Worm (Caenorhabditis elegans) whole organism, early embryonic: Measurements from ENCODE around the gene brap-2.

ENCODE experiments used
- B0310.2 ChIP-seq: sonication (generic microtip); optimal IDR thresholded peaks from 2 replicates; lab custom pipeline; 2016; ENCODE audit warnings: mild to moderate bottlenecking, missing genetic modification characterization, missing compliant biosample characterization
- F13C5.2 ChIP-seq: sonication (generic microtip); optimal IDR thresholded peaks from 2 replicates; lab custom pipeline; 2017; ENCODE audit warnings: mild to moderate bottlenecking, missing genetic modification characterization, inconsistent platforms, missing compliant biosample characterization
- aly-1 ChIP-seq: sonication (generic microtip); optimal IDR thresholded peaks from 2 replicates; lab custom pipeline; 2016; ENCODE audit warnings: missing genetic modification characterization, missing compliant biosample characterization
- ama-1 ChIP-seq: fragments of 150-350 bp; optimal IDR thresholded peaks from 2 replicates; lab custom pipeline; 2014
- ceh-13 ChIP-seq: fragments of 200-800 bp; sonication (Bioruptor generic); optimal IDR thresholded peaks from 2 replicates; lab custom pipeline; 2018; ENCODE audit warnings: mild to moderate bottlenecking, missing genetic modification characterization, missing compliant biosample characterization
- ceh-36 ChIP-seq: sonication (generic microtip); optimal IDR thresholded peaks from 2 replicates; lab custom pipeline; 2016; ENCODE audit warnings: missing genetic modification characterization, inconsistent platforms, missing compliant biosample characterization
- ets-7 ChIP-seq: sonication (generic microtip); optimal IDR thresholded peaks from 2 replicates; lab custom pipeline; 2016; ENCODE audit warnings: missing genotype, missing genetic modification characterization, missing compliant biosample characterization
- flt-1 ChIP-seq: fragments of 200-800 bp; sonication (Bioruptor generic); IDR thresholded peaks from 2 replicates; pipeline ENCODE4 v1.3.6; 2022; ENCODE audit warnings: missing genetic modification characterization, missing compliant biosample characterization
- hmbx-1 ChIP-seq: sonication (generic microtip); optimal IDR thresholded peaks from 2 replicates; lab custom pipeline; 2016; ENCODE audit warnings: mild to moderate bottlenecking, missing genetic modification characterization, missing compliant biosample characterization
- hmg-4 ChIP-seq: fragments of 200-800 bp; sonication (Bioruptor generic); optimal IDR thresholded peaks from 2 replicates; lab custom pipeline; 2018; ENCODE audit warnings: mild to moderate bottlenecking, missing genetic modification characterization, missing compliant biosample characterization
- hnd-1 ChIP-seq: sonication (generic microtip); optimal IDR thresholded peaks from 2 replicates; lab custom pipeline; 2016; ENCODE audit warnings: missing genetic modification characterization, missing compliant biosample characterization
- pes-1 ChIP-seq: fragments of 200-800 bp; sonication (Bioruptor generic); IDR thresholded peaks from 2 replicates; pipeline ENCODE4 v1.3.6; 2022; ENCODE audit warnings: missing genetic modification reagents, missing genetic modification characterization, missing compliant biosample characterization
- scrt-1 ChIP-seq: fragments of 200-800 bp; sonication (Bioruptor generic); IDR thresholded peaks from 2 replicates; pipeline ENCODE4 v1.3.6; 2022; ENCODE audit warnings: missing genetic modification characterization, missing compliant biosample characterization
- sea-1 ChIP-seq: fragments of 200-800 bp; sonication (Bioruptor generic); conservative IDR thresholded peaks from 2 replicates; pipeline ENCODE4 v1.3.6; 2022; ENCODE audit warnings: missing genetic modification characterization, missing compliant biosample characterization
- tbx-11 ChIP-seq: fragments of 200-800 bp; sonication (Bioruptor generic); IDR thresholded peaks from 2 replicates; pipeline ENCODE4 v1.3.6; 2022; ENCODE audit warnings: missing genetic modification characterization, missing compliant biosample characterization
- tbx-37 ChIP-seq: fragments of 200-800 bp; sonication (Bioruptor generic); conservative IDR thresholded peaks from 2 replicates; pipeline ENCODE4 v1.3.6; 2022; ENCODE audit warnings: missing genetic modification reagents, missing genetic modification characterization, missing compliant biosample characterization
- tra-4 ChIP-seq: sonication (generic microtip); optimal IDR thresholded peaks from 2 replicates; lab custom pipeline; 2017; ENCODE audit warnings: missing genetic modification characterization, missing compliant biosample characterization

Gene brap-2

ce11 chrII:5391447-5391846, 1.5 kb downstream of the brap-2 start:
- TF ChIP-seq tra-4 (tag; lab: Kevin White, UChicago) (no peak), hnd-1 (tag; lab: Kevin White, UChicago) (no peak), tbx-37 (GFP tag; lab: Robert Waterston, UW) (no peak), F13C5.2 (tag; lab: Kevin White, UChicago) (no peak), hmg-4 (GFP tag; lab: Kevin White, UChicago) (no peak), scrt-1 (GFP tag; lab: Robert Waterston, UW) (no peak), ets-7 (tag; lab: Kevin White, UChicago) (no peak), tbx-11 (no peak)

ce11 chrII:5389831-5390323, 3.1 kb downstream of the brap-2 start, which contains the start of gene ndx-6:
ndx-6 (minus strand) TSS chrII:5389881.
- TF ChIP-seq B0310.2 (tag; lab: Kevin White, UChicago), result no peak
- TF ChIP-seq flt-1, result no peak
- no peak for TF ChIP-seq ceh-13 (GFP tag; lab: Kevin White, UChicago)
- no peak for TF ChIP-seq scrt-1 (GFP tag; lab: Robert Waterston, UW)
- no peak for TF ChIP-seq ama-1 (lab: Kevin White, UChicago)
- TF ChIP-seq ets-7 (tag; lab: Kevin White, UChicago), result peak; percentile 20
- peak; percentile 45; the same call in 1 of the 2 replicates for TF ChIP-seq tbx-37 (GFP tag; lab: Robert Waterston, UW)
- no peak for TF ChIP-seq hmg-4 (GFP tag; lab: Kevin White, UChicago)
- TF ChIP-seq F13C5.2 (tag; lab: Kevin White, UChicago), result peak; percentile 56
- TF ChIP-seq aly-1 (tag; lab: Kevin White, UChicago), result no peak
- TF ChIP-seq tbx-11, result no peak
- TF ChIP-seq sea-1 (GFP tag; lab: Robert Waterston, UW), result no peak
- TF ChIP-seq tra-4 (tag; lab: Kevin White, UChicago), result no peak
- peak; percentile 30 for TF ChIP-seq ceh-36 (tag; lab: Kevin White, UChicago)
- peak; percentile 66 for TF ChIP-seq pes-1 (GFP tag; lab: Robert Waterston, UW)
- peak; percentile 7 for TF ChIP-seq hmbx-1 (tag; lab: Kevin White, UChicago)
- no peak for TF ChIP-seq hnd-1 (tag; lab: Kevin White, UChicago)

- TF ChIP-seq pes-1 (GFP tag; lab: Robert Waterston, UW), result no peak
- TF ChIP-seq ets-7 (tag; lab: Kevin White, UChicago), result no peak
- TF ChIP-seq aly-1 (tag; lab: Kevin White, UChicago), result no peak
- TF ChIP-seq tbx-37 (GFP tag; lab: Robert Waterston, UW), result no peak
- no peak for TF ChIP-seq scrt-1 (GFP tag; lab: Robert Waterston, UW)
- TF ChIP-seq hnd-1 (tag; lab: Kevin White, UChicago), result no peak
- no peak for TF ChIP-seq sea-1 (GFP tag; lab: Robert Waterston, UW)
- TF ChIP-seq flt-1, result no peak
- TF ChIP-seq F13C5.2 (tag; lab: Kevin White, UChicago), result no peak
- TF ChIP-seq B0310.2 (tag; lab: Kevin White, UChicago), result no peak
- TF ChIP-seq ceh-36 (tag; lab: Kevin White, UChicago), result no peak
Observed at ce11 chrII:5388786-5389421, 4.1 kb downstream of the brap-2 start, which contains the start of gene rsp-4. rsp-4 (minus strand) TSS chrII:5388836.

- TF ChIP-seq tra-4 (tag; lab: Kevin White, UChicago), result no peak
- no peak for TF ChIP-seq B0310.2 (tag; lab: Kevin White, UChicago)
- no peak for TF ChIP-seq ama-1 (lab: Kevin White, UChicago)
- no peak for TF ChIP-seq flt-1
- TF ChIP-seq hmg-4 (GFP tag; lab: Kevin White, UChicago), result no peak
- TF ChIP-seq ets-7 (tag; lab: Kevin White, UChicago), result no peak
- TF ChIP-seq aly-1 (tag; lab: Kevin White, UChicago), result no peak
- no peak for TF ChIP-seq hmbx-1 (tag; lab: Kevin White, UChicago)
- TF ChIP-seq pes-1 (GFP tag; lab: Robert Waterston, UW), result no peak
- no peak for TF ChIP-seq sea-1 (GFP tag; lab: Robert Waterston, UW)
- no peak for TF ChIP-seq tbx-37 (GFP tag; lab: Robert Waterston, UW)
- TF ChIP-seq scrt-1 (GFP tag; lab: Robert Waterston, UW), result no peak
- no peak for TF ChIP-seq tbx-11
- no peak for TF ChIP-seq F13C5.2 (tag; lab: Kevin White, UChicago)
- no peak for TF ChIP-seq ceh-13 (GFP tag; lab: Kevin White, UChicago)
- TF ChIP-seq ceh-36 (tag; lab: Kevin White, UChicago), result no peak
Observed at ce11 chrII:5387217-5387616, 5.8 kb downstream of the brap-2 start, which contains the start of gene ccpp-6. ccpp-6 (minus strand) TSS chrII:5387317.

ce11 chrII:5384282-5384681, 8.7 kb downstream of the brap-2 start:
- no peak for TF ChIP-seq ceh-13 (GFP tag; lab: Kevin White, UChicago)
- no peak for TF ChIP-seq hmg-4 (GFP tag; lab: Kevin White, UChicago)
- no peak for TF ChIP-seq flt-1
- no peak for TF ChIP-seq tra-4 (tag; lab: Kevin White, UChicago)
- TF ChIP-seq B0310.2 (tag; lab: Kevin White, UChicago), result no peak
- TF ChIP-seq tbx-11, result no peak
- TF ChIP-seq ceh-36 (tag; lab: Kevin White, UChicago), result no peak
- no peak for TF ChIP-seq tbx-37 (GFP tag; lab: Robert Waterston, UW)
- no peak for TF ChIP-seq aly-1 (tag; lab: Kevin White, UChicago)

ce11 chrII:5379614-5380077, 13.3 kb downstream of the brap-2 start, which contains the start of gene pkc-3:
pkc-3 (plus strand) TSS chrII:5380027.
- TF ChIP-seq hmg-4 (GFP tag; lab: Kevin White, UChicago) (peak; percentile 41), flt-1 (no peak)

- TF ChIP-seq ceh-13 (GFP tag; lab: Kevin White, UChicago) (no peak), ceh-36 (tag; lab: Kevin White, UChicago) (no peak), F13C5.2 (tag; lab: Kevin White, UChicago) (no peak), ama-1 (lab: Kevin White, UChicago) (no peak), B0310.2 (tag; lab: Kevin White, UChicago) (no peak), scrt-1 (GFP tag; lab: Robert Waterston, UW) (no peak), pes-1 (GFP tag; lab: Robert Waterston, UW) (no peak), sea-1 (GFP tag; lab: Robert Waterston, UW) (no peak)
Observed at ce11 chrII:5378239-5378521, 14.8 kb downstream of the brap-2 start.
